Fruit fly (Drosophila melanogaster) whole organism, embryonic: ENCODE measurements around the gene PIG-B.
A peak's percentile ranks its signal among the peaks of the same experiment; 100 is the strongest.

Source experiments
- Abd-B ChIP-seq: fragments of 200-800 bp; sonication (Bioruptor generic); optimal IDR thresholded peaks from 2 replicates; lab custom pipeline; 2018; ENCODE audit warnings: missing biosample characterization, mild to moderate bottlenecking, missing genetic modification characterization, moderate library complexity
- Ada2b ChIP-seq: fragments of 200-800 bp; sonication (Bioruptor generic); IDR thresholded peaks from 2 replicates; pipeline ENCODE4 v1.3.6; 2022; ENCODE audit warnings: missing biosample characterization, missing genetic modification characterization
- CG10654 ChIP-seq: fragments of 200-800 bp; sonication (Bioruptor generic); optimal IDR thresholded peaks from 2 replicates; lab custom pipeline; 2016; ENCODE audit warnings: missing biosample characterization, missing genetic modification characterization
- CG10959 ChIP-seq: fragments of 200-800 bp; sonication (Bioruptor generic); IDR thresholded peaks from 2 replicates; pipeline ENCODE4 v1.3.6; 2022; ENCODE audit warnings: missing biosample characterization, missing genetic modification characterization
- CG11247 ChIP-seq: fragments of 200-800 bp; sonication (Bioruptor generic); IDR thresholded peaks from 2 replicates; pipeline ENCODE4 v1.3.6; 2022; ENCODE audit warnings: missing biosample characterization, missing genetic modification characterization
- CG11398 ChIP-seq: fragments of 200-800 bp; sonication (Bioruptor generic); optimal IDR thresholded peaks from 2 replicates; lab custom pipeline; 2016; ENCODE audit warnings: missing biosample characterization, missing genetic modification characterization
- CG11504 ChIP-seq: fragments of 200-800 bp; sonication (Bioruptor generic); optimal IDR thresholded peaks from 3 replicates; lab custom pipeline; 2019; ENCODE audit warnings: missing biosample characterization, mild to moderate bottlenecking, missing genetic modification characterization, moderate library complexity
- CG12769 ChIP-seq: fragments of 200-800 bp; sonication (Bioruptor generic); optimal IDR thresholded peaks from 2 replicates; lab custom pipeline; 2019; ENCODE audit warnings: missing biosample characterization, mild to moderate bottlenecking, missing genetic modification characterization, moderate library complexity
- CG13624 ChIP-seq: fragments of 200-800 bp; sonication (Bioruptor generic); optimal IDR thresholded peaks from 2 replicates; lab custom pipeline; 2016; ENCODE audit warnings: missing biosample characterization, missing genetic modification characterization
- CG14860 ChIP-seq: fragments of 200-800 bp; sonication (Bioruptor generic); IDR thresholded peaks from 3 replicates; pipeline ENCODE4 v1.3.6; 2022; ENCODE audit warnings: missing biosample characterization, missing genetic modification characterization; ENCODE audit not compliant: partially characterized antibody
- CG14965 ChIP-seq: fragments of 200-800 bp; sonication (Bioruptor generic); optimal IDR thresholded peaks from 2 replicates; lab custom pipeline; 2016; ENCODE audit warnings: missing biosample characterization, missing genetic modification characterization, borderline replicate concordance
- CG17912 ChIP-seq: fragments of 200-800 bp; sonication (Bioruptor generic); optimal IDR thresholded peaks from 2 replicates; lab custom pipeline; 2018; ENCODE audit warnings: missing biosample characterization, mild to moderate bottlenecking, missing genetic modification characterization
- CG2116 ChIP-seq: fragments of 200-800 bp; sonication (Bioruptor generic); optimal IDR thresholded peaks from 3 replicates; lab custom pipeline; 2018; ENCODE audit warnings: missing biosample characterization, mild to moderate bottlenecking, missing genetic modification characterization
- CG2120 ChIP-seq: fragments of 200-800 bp; sonication (Bioruptor generic); optimal IDR thresholded peaks from 3 replicates; lab custom pipeline; 2016; ENCODE audit warnings: missing biosample characterization, missing genetic modification characterization
- CG2678 ChIP-seq: fragments of 200-800 bp; sonication (Bioruptor generic); optimal IDR thresholded peaks from 3 replicates; lab custom pipeline; 2019; ENCODE audit warnings: missing biosample characterization, mild to moderate bottlenecking, missing genetic modification characterization, moderate library complexity
- CG30020 ChIP-seq: fragments of 200-800 bp; optimal IDR thresholded peaks from 2 replicates; lab custom pipeline; 2019; ENCODE audit warnings: missing biosample characterization, mild to moderate bottlenecking, missing genetic modification characterization, moderate library complexity
- CG30403 ChIP-seq: fragments of 200-800 bp; sonication (Bioruptor generic); optimal IDR thresholded peaks from 3 replicates; lab custom pipeline; 2016; ENCODE audit warnings: missing biosample characterization, missing genetic modification characterization
- CG3065 ChIP-seq: fragments of 200-800 bp; sonication (Bioruptor generic); optimal IDR thresholded peaks from 2 replicates; lab custom pipeline; 2016; ENCODE audit warnings: missing biosample characterization, missing genetic modification characterization
- CG3726 ChIP-seq: fragments of 200-800 bp; sonication (Bioruptor generic); IDR thresholded peaks from 3 replicates; pipeline ENCODE4, ENCODE4 v1.3.6; 2022; ENCODE audit warnings: missing biosample characterization, missing genetic modification characterization
- CG4424 ChIP-seq: fragments of 200-800 bp; sonication (Bioruptor generic); optimal IDR thresholded peaks from 3 replicates; lab custom pipeline; 2016; ENCODE audit warnings: missing biosample characterization, missing genetic modification characterization
- CG6854 ChIP-seq: fragments of 200-800 bp; sonication (Bioruptor generic); optimal IDR thresholded peaks from 3 replicates; lab custom pipeline; 2017; ENCODE audit warnings: missing biosample characterization, mild to moderate bottlenecking, missing genetic modification characterization
- CG8290 ChIP-seq, 3 experiments: fragments of 200-800 bp; sonication (Bioruptor generic); optimal IDR thresholded peaks; 2 replicates each; lab custom pipeline; 2016 to 2019; ENCODE audit warnings: missing biosample characterization in 3 of 3, missing genetic modification characterization in 3 of 3, mild to moderate bottlenecking in 2 of 3, moderate library complexity in 1 of 3
- CG9932 ChIP-seq: fragments of 200-800 bp; sonication (Bioruptor generic); IDR thresholded peaks from 2 replicates; pipeline ENCODE4 v1.3.6; 2022; ENCODE audit warnings: missing biosample characterization, missing genetic modification characterization
- Dbx ChIP-seq: fragments of 200-800 bp; sonication (Bioruptor generic); IDR thresholded peaks from 3 replicates; pipeline ENCODE4 v1.3.6; 2022; ENCODE audit warnings: missing biosample characterization, missing genetic modification characterization
- HLH3B ChIP-seq: fragments of 200-800 bp; sonication (Bioruptor generic); IDR thresholded peaks from 2 replicates; pipeline ENCODE4 v1.3.6; 2022; ENCODE audit warnings: missing biosample characterization, missing genetic modification characterization
- Med ChIP-seq: fragments of 200-800 bp; sonication (Bioruptor generic); peaks from one replicate; lab custom pipeline; 2016; ENCODE audit warnings: missing biosample characterization, missing genetic modification characterization, mild to moderate bottlenecking, inconsistent platforms, moderate library complexity
- Nf-YC ChIP-seq: fragments of 200-800 bp; optimal IDR thresholded peaks from 3 replicates; lab custom pipeline; 2019; ENCODE audit warnings: missing biosample characterization, mild to moderate bottlenecking, missing genetic modification characterization, moderate library complexity
- NfI ChIP-seq: fragments of 200-800 bp; sonication (Bioruptor generic); optimal IDR thresholded peaks from 3 replicates; lab custom pipeline; 2018; ENCODE audit warnings: missing biosample characterization, mild to moderate bottlenecking, missing genetic modification characterization, moderate library complexity
- Rfx ChIP-seq: fragments of 200-800 bp; sonication (Bioruptor generic); IDR thresholded peaks from 2 replicates; pipeline ENCODE4 v1.3.6; 2022; ENCODE audit warnings: missing biosample characterization, missing genetic modification characterization
- Sox102F ChIP-seq: fragments of 200-800 bp; sonication (Bioruptor generic); optimal IDR thresholded peaks from 2 replicates; lab custom pipeline; 2018; ENCODE audit warnings: missing biosample characterization, mild to moderate bottlenecking, missing genetic modification characterization, moderate library complexity
- Xrp1 ChIP-seq: fragments of 200-800 bp; sonication (Bioruptor generic); IDR thresholded peaks from 2 replicates; pipeline ENCODE4 v1.3.6; 2022; ENCODE audit warnings: missing biosample characterization, missing genetic modification characterization
- bsh ChIP-seq, 2 experiments: fragments of 200-800 bp; sonication (Bioruptor generic); optimal IDR thresholded peaks; 2 replicates each; lab custom pipeline; 2017 to 2018; ENCODE audit warnings: mild to moderate bottlenecking in 2 of 2, missing biosample characterization in 2 of 2, missing genetic modification characterization in 2 of 2, moderate library complexity in 1 of 2
- cas ChIP-seq: fragments of 200-800 bp; sonication (Bioruptor generic); IDR thresholded peaks from 2 replicates; pipeline ENCODE4 v1.3.6; 2022; ENCODE audit warnings: missing biosample characterization, missing genetic modification characterization
- chif ChIP-seq, 2 experiments: fragments of 200-800 bp; sonication (Bioruptor generic); optimal IDR thresholded peaks; 3 replicates each; lab custom pipeline; 2016; ENCODE audit warnings: missing biosample characterization in 2 of 2, missing genetic modification characterization in 2 of 2
- dmrt99B ChIP-seq: fragments of 200-800 bp; sonication (Bioruptor generic); optimal IDR thresholded peaks from 2 replicates; lab custom pipeline; 2018; ENCODE audit warnings: missing biosample characterization, mild to moderate bottlenecking, missing genetic modification characterization, moderate library complexity
- ewg ChIP-seq: fragments of 200-800 bp; sonication (Bioruptor generic); optimal IDR thresholded peaks from 3 replicates; lab custom pipeline; 2017; ENCODE audit warnings: mild to moderate bottlenecking, missing biosample characterization, missing genetic modification reagents, missing genetic modification characterization
- grau ChIP-seq: fragments of 200-800 bp; optimal IDR thresholded peaks from 3 replicates; lab custom pipeline; 2019; ENCODE audit warnings: missing biosample characterization, mild to moderate bottlenecking, missing genetic modification characterization, moderate library complexity
- gro ChIP-seq: fragments of 200-800 bp; sonication (Bioruptor generic); optimal IDR thresholded peaks from 2 replicates; lab custom pipeline; 2016; ENCODE audit warnings: missing biosample characterization, missing genetic modification characterization
- hkb ChIP-seq, 2 experiments: fragments of 200-800 bp in 1 of 2; fragments of >200 bp in 1 of 2; sonication (Bioruptor generic) in 1 of 2; IDR thresholded peaks in 1 of 2; optimal IDR thresholded peaks in 1 of 2; 2 replicates each; pipeline versions ENCODE4 v1.3.6 to Lab custom; 2017 to 2022; ENCODE audit warnings: missing biosample characterization in 1 of 2, missing genetic modification characterization in 1 of 2
- insv ChIP-seq, 2 experiments: fragments of 200-800 bp; sonication (Bioruptor generic); optimal IDR thresholded peaks; 3 replicates each; lab custom pipeline; 2016 to 2018; ENCODE audit warnings: missing biosample characterization in 2 of 2, missing genetic modification characterization in 2 of 2
- knrl ChIP-seq: fragments of 200-800 bp; sonication (Bioruptor generic); IDR thresholded peaks from 3 replicates; pipeline ENCODE4 v1.3.6; 2022; ENCODE audit warnings: missing biosample characterization, missing genetic modification characterization; ENCODE audit not compliant: partially characterized antibody
- lov ChIP-seq, 2 experiments: fragments of 200-800 bp in 1 of 2; fragments of >200 bp in 1 of 2; sonication (Bioruptor generic) in 1 of 2; IDR thresholded peaks in 1 of 2; optimal IDR thresholded peaks in 1 of 2; 2 replicates in 1 of 2; 3 replicates in 1 of 2; pipeline versions ENCODE4 v1.3.6 to Lab custom; 2017 to 2022; ENCODE audit warnings: missing biosample characterization in 1 of 2, missing genetic modification characterization in 1 of 2
- mirr ChIP-seq: fragments of 200-800 bp; sonication (Bioruptor generic); optimal IDR thresholded peaks from 3 replicates; lab custom pipeline; 2018; ENCODE audit warnings: missing biosample characterization, mild to moderate bottlenecking, missing genetic modification characterization
- oc ChIP-seq: fragments of 200-800 bp; sonication (Bioruptor generic); optimal IDR thresholded peaks from 2 replicates; lab custom pipeline; 2018; ENCODE audit warnings: missing biosample characterization, mild to moderate bottlenecking, missing genetic modification characterization, moderate library complexity
- otp ChIP-seq: fragments of 200-800 bp; sonication (Bioruptor generic); IDR thresholded peaks from 3 replicates; pipeline ENCODE4, ENCODE4 v1.3.6; 2022; ENCODE audit warnings: missing biosample characterization, missing genetic modification characterization
- pita ChIP-seq: fragments of 200-800 bp; sonication (Bioruptor generic); optimal IDR thresholded peaks from 2 replicates; lab custom pipeline; 2017; ENCODE audit warnings: missing biosample characterization, mild to moderate bottlenecking, missing genetic modification characterization
- seq ChIP-seq: fragments of 200-800 bp; sonication (Bioruptor generic); IDR thresholded peaks from 2 replicates; pipeline ENCODE4 v1.3.6; 2022; ENCODE audit warnings: missing biosample characterization, missing genetic modification characterization

Gene PIG-B

dm6 chr3L:3791043-3791682 is 19.9 kb upstream of the PIG-B start (continued):
- TF ChIP-seq CG2116 (GFP tag; lab: Kevin White, UChicago) = no peak
- peak; percentile 31 for TF ChIP-seq CG4424 (GFP tag; lab: Kevin White, UChicago)
- TF ChIP-seq Dbx = 0 out of 3 replicates have a peak, but pooled peaks have one; percentile 32
- TF ChIP-seq lov (optimal IDR thresholded peaks at IDR 0.05; lab: Kevin White, UChicago) = no peak
- TF ChIP-seq lov (GFP tag; IDR thresholded peaks at IDR 0.05; lab: Robert Waterston, UW) = 0 out of 3 replicates have a peak, but pooled peaks have one; percentile 29
- TF ChIP-seq Med = peak; percentile 45
- TF ChIP-seq CG9932 = peak; percentile 28; the same call in 1 of the 2 replicates
- peak; percentile 15 for TF ChIP-seq Sox102F
- TF ChIP-seq CG30403 = peak; percentile 23
- TF ChIP-seq CG11247 = 0 out of 2 replicates have a peak, but pooled peaks have one; percentile 34
- TF ChIP-seq CG6854 (GFP tag; lab: Kevin White, UChicago) = no peak
- 0 out of 2 replicates have a peak, but pooled peaks have one; percentile 4 for TF ChIP-seq Ada2b (GFP tag; lab: Robert Waterston, UW)
- no peak for TF ChIP-seq CG30020 (tag; lab: Kevin White, UChicago)
- no peak for TF ChIP-seq mirr (GFP tag; lab: Kevin White, UChicago)
- TF ChIP-seq chif (GFP tag; optimal IDR thresholded peaks at IDR 0.05; lab: Kevin White, UChicago) = peak in 1 of 2 experiments; percentile 7

- TF ChIP-seq dmrt99B (peak; percentile 2), CG2120 (GFP tag; lab: Kevin White, UChicago) (peak; percentile 26), NfI (GFP tag; lab: Kevin White, UChicago) (peak; percentile 18), seq (GFP tag; lab: Robert Waterston, UW) (0 out of 2 replicates have a peak, but pooled peaks have one; percentile 25), Nf-YC (tag; lab: Kevin White, UChicago) (no peak), CG2678 (tag; lab: Kevin White, UChicago) (peak; percentile 15), bsh (GFP tag; optimal IDR thresholded peaks at IDR 0.05; lab: Kevin White, UChicago) (peak in 1 of 2 experiments; percentile 11), grau (tag; lab: Kevin White, UChicago) (peak; percentile 9), oc (tag; lab: Kevin White, UChicago) (no peak), CG17912 (GFP tag; lab: Kevin White, UChicago) (no peak), Abd-B (GFP tag; lab: Kevin White, UChicago) (peak; percentile 9), hkb (optimal IDR thresholded peaks at IDR 0.05; lab: Kevin White, UChicago) (no peak), hkb (GFP tag; IDR thresholded peaks at IDR 0.05; lab: Robert Waterston, UW) (0 out of 2 replicates have a peak, but pooled peaks have one; percentile 26), CG14965 (GFP tag; lab: Kevin White, UChicago) (no peak), knrl (GFP tag; lab: Robert Waterston, UW) (no peak), CG3726 (GFP tag; lab: Robert Waterston, UW) (no peak), ewg (GFP tag; lab: Kevin White, UChicago) (peak; percentile 2), insv (GFP tag; optimal IDR thresholded peaks at IDR 0.05; lab: Kevin White, UChicago) (no peak), CG12769 (tag; lab: Kevin White, UChicago) (peak; percentile 18), HLH3B (GFP tag; lab: Robert Waterston, UW) (no peak), CG11398 (GFP tag; lab: Kevin White, UChicago) (no peak), CG11504 (tag; lab: Kevin White, UChicago) (peak; percentile 11), CG10959 (GFP tag; lab: Robert Waterston, UW) (no peak), CG10654 (GFP tag; lab: Kevin White, UChicago) (no peak), CG13624 (no peak), otp (no peak), CG8290 (GFP tag; optimal IDR thresholded peaks at IDR 0.05; lab: Kevin White, UChicago) (no peak), CG8290 (tag; optimal IDR thresholded peaks at IDR 0.05; lab: Kevin White, UChicago) (peak in 1 of 2 experiments; percentile 59), Rfx (GFP tag; lab: Robert Waterston, UW) (0 out of 2 replicates have a peak, but pooled peaks have one; percentile 12), CG3065 (GFP tag; lab: Kevin White, UChicago) (no peak), gro (GFP tag; lab: Kevin White, UChicago) (no peak), CG14860 (GFP tag; lab: Robert Waterston, UW) (no peak), Xrp1 (GFP tag; lab: Robert Waterston, UW) (peak; percentile 16; the same call in 1 of the 2 replicates), CG30403 (peak; percentile 17), cas (GFP tag; lab: Robert Waterston, UW) (no peak), pita (GFP tag; lab: Kevin White, UChicago) (no peak)
Observed at dm6 chr3L:3797681-3798080, 13.4 kb upstream of the PIG-B start.
